Fruit fly (Drosophila melanogaster): Measurements from ENCODE around the gene CG15530.

DNA sequence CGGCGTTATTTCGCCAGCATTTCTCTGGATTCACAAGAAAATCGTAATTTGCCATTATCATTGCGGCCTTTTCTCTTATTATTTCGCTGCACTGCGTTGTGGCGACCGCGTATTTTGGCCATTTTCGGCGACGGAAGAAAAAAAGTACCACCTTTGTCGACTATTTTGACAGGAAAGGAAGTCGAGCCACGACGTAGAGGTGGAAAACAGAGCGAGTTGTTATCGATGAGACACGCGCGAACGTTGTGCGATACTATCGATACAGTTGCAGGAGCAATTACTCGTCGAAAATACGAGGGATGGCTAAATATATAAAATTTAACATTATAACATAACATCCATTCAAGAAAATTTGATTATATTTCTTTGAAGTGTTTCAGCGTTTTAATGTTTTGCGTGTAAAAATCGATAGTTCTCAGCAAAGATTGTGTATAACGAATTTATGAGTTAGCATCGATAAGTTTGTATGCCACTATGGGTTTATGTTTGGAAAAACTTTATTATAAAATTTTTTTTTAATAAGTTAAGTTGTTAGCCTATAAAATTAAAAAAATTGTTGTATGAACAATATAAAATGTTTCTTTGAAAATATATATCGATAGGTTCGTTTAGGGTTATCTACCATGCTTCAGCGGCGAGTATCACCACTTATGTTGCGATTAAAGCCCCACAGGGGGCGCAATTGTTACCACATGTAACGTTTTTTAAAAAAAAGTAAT lies 31.2 kb downstream of the CG15530 start, which contains the start of gene RpS7:
- TF ChIP-seq CTCF (optimal IDR thresholded peaks at IDR 0.05) (peak; percentile 43 to 88), CG8478 (optimal IDR thresholded peaks at IDR 0.05) (no peak)

Measured in S2 (cell line).